Fruit fly (Drosophila melanogaster) whole organism, wandering third instar larva: ENCODE results near the gene CG12301.

Experiments
- CG32264 ChIP-seq: fragments of 200-800 bp; sonication (Bioruptor generic); optimal IDR thresholded peaks from 2 replicates; lab custom pipeline; 2016; ENCODE audit warnings: missing biosample characterization, missing genetic modification characterization
- CrebA ChIP-seq: fragments of 200-800 bp; sonication (Bioruptor generic); optimal IDR thresholded peaks from 2 replicates; lab custom pipeline; 2016; ENCODE audit warnings: missing biosample characterization, mild to moderate bottlenecking, missing genetic modification characterization, borderline replicate concordance
- Dfd ChIP-seq: fragments of >200 bp; optimal IDR thresholded peaks from 2 replicates; lab custom pipeline; 2017; ENCODE audit warnings: missing biosample characterization, missing genetic modification characterization
- Dif ChIP-seq: fragments of 200-275, 200-300 bp; sonication (Bioruptor generic); optimal IDR thresholded peaks from 2 replicates; lab custom pipeline; 2018; ENCODE audit warnings: missing biosample characterization, missing genetic modification characterization; ENCODE audit not compliant: partially characterized antibody
- HLH106 ChIP-seq: fragments of 200-800 bp; optimal IDR thresholded peaks from 3 replicates; lab custom pipeline; 2019; ENCODE audit warnings: missing biosample characterization, mild to moderate bottlenecking, missing genetic modification characterization, moderate library complexity
- Hnf4 ChIP-seq: fragments of 200-800 bp; sonication (Bioruptor generic); optimal IDR thresholded peaks from 2 replicates; lab custom pipeline; 2016; ENCODE audit warnings: missing biosample characterization, mild to moderate bottlenecking, missing genetic modification characterization
- Hr83 ChIP-seq: fragments of 200-300 bp; sonication (Bioruptor generic); optimal IDR thresholded peaks from 2 replicates; lab custom pipeline; 2016; ENCODE audit warnings: missing biosample characterization, mild to moderate bottlenecking, missing genetic modification characterization, moderate library complexity; ENCODE audit not compliant: poor library complexity, severe bottlenecking
- Jra ChIP-seq: sonication (Bioruptor generic); optimal IDR thresholded peaks from 2 replicates; lab custom pipeline; 2016; ENCODE audit warnings: missing biosample characterization, missing genetic modification characterization
- Mio ChIP-seq: sonication (Bioruptor generic); optimal IDR thresholded peaks from 2 replicates; lab custom pipeline; 2016; ENCODE audit warnings: missing biosample characterization, missing genetic modification characterization
- Myc ChIP-seq: fragments of >200 bp; optimal IDR thresholded peaks from 2 replicates; lab custom pipeline; 2017
- N ChIP-seq: fragments of >200 bp; optimal IDR thresholded peaks from 2 replicates; lab custom pipeline; 2018; ENCODE audit warnings: missing biosample characterization, missing external identifiers, missing genetic modification characterization
- OdsH ChIP-seq: fragments of 200-800 bp; sonication (Bioruptor generic); optimal IDR thresholded peaks from 2 replicates; lab custom pipeline; 2016; ENCODE audit warnings: missing biosample characterization, mild to moderate bottlenecking, missing genetic modification characterization
- Rel ChIP-seq, 2 experiments: fragments of 200-800 bp; sonication (Bioruptor generic) in 1 of 2; optimal IDR thresholded peaks; 2 replicates in 1 of 2; 3 replicates in 1 of 2; lab custom pipeline; 2016 to 2019; ENCODE audit warnings: mild to moderate bottlenecking in 2 of 2, missing biosample characterization in 2 of 2, missing genetic modification characterization in 2 of 2, moderate library complexity in 1 of 2
- Sp1 ChIP-seq: fragments of 200-800 bp; sonication (Bioruptor generic); optimal IDR thresholded peaks from 3 replicates; lab custom pipeline; 2019; ENCODE audit warnings: missing biosample characterization, mild to moderate bottlenecking, missing genetic modification characterization, moderate library complexity
- Vsx2 ChIP-seq: fragments of 200-300, 225-300 bp; sonication (Bioruptor generic); optimal IDR thresholded peaks from 2 replicates; lab custom pipeline; 2018; ENCODE audit warnings: missing biosample characterization, missing genetic modification characterization; ENCODE audit not compliant: partially characterized antibody
- br ChIP-seq: fragments of 200-800 bp; sonication (Bioruptor generic); optimal IDR thresholded peaks from 2 replicates; lab custom pipeline; 2016; ENCODE audit warnings: missing biosample characterization, missing genetic modification characterization
- brk ChIP-seq: fragments of 200-800 bp; sonication (Bioruptor generic); optimal IDR thresholded peaks from 2 replicates; lab custom pipeline; 2016; ENCODE audit warnings: missing biosample characterization, mild to moderate bottlenecking, missing genetic modification characterization
- dl ChIP-seq, 2 experiments: fragments of 175-275, 200-275 bp in 1 of 2; fragments of 200-275 bp in 1 of 2; sonication (Bioruptor generic); optimal IDR thresholded peaks; lab custom pipeline; 2018; ENCODE audit warnings: mild to moderate bottlenecking in 2 of 2, missing biosample characterization in 2 of 2, missing genetic modification characterization in 2 of 2, moderate library complexity in 2 of 2; ENCODE audit not compliant: partially characterized antibody in 2 of 2, insufficient read depth in 1 of 2
- dmrt93B ChIP-seq: fragments of 200-800 bp; sonication (Bioruptor generic); optimal IDR thresholded peaks from 2 replicates; lab custom pipeline; 2018; ENCODE audit warnings: missing biosample characterization, mild to moderate bottlenecking, missing genetic modification characterization
- dsf ChIP-seq: sonication (Bioruptor generic); optimal IDR thresholded peaks from 2 replicates; lab custom pipeline; 2016; ENCODE audit warnings: missing biosample characterization, missing genetic modification characterization, borderline replicate concordance
- ey ChIP-seq: fragments of 200-800 bp; sonication (Bioruptor generic); optimal IDR thresholded peaks from 2 replicates; lab custom pipeline; 2016; ENCODE audit warnings: missing biosample characterization, missing genetic modification characterization
- foxo ChIP-seq, 2 experiments: fragments of 200-800 bp; sonication (Bioruptor generic); optimal IDR thresholded peaks; 2 replicates in 1 of 2; 3 replicates in 1 of 2; lab custom pipeline; 2016 to 2017; ENCODE audit warnings: missing biosample characterization in 2 of 2, missing genetic modification characterization in 2 of 2
- fru ChIP-seq: fragments of 200-800 bp; sonication (Bioruptor generic); optimal IDR thresholded peaks from 3 replicates; lab custom pipeline; 2016; ENCODE audit warnings: missing biosample characterization, mild to moderate bottlenecking, missing genetic modification characterization
- h ChIP-seq: fragments of 200-800 bp; sonication (Bioruptor generic); optimal IDR thresholded peaks from 3 replicates; lab custom pipeline; 2016; ENCODE audit warnings: missing biosample characterization, mild to moderate bottlenecking, missing genetic modification characterization
- jim ChIP-seq: fragments of 175-275, 200-325 bp; sonication (Bioruptor generic); optimal IDR thresholded peaks from 2 replicates; lab custom pipeline; 2016; ENCODE audit warnings: missing biosample characterization, mild to moderate bottlenecking, missing genetic modification characterization
- psq ChIP-seq: fragments of 200-800 bp; sonication (Bioruptor generic); optimal IDR thresholded peaks from 3 replicates; lab custom pipeline; 2017; ENCODE audit warnings: missing biosample characterization, mild to moderate bottlenecking, missing genetic modification characterization, moderate library complexity
- rgr ChIP-seq: fragments of 200-800 bp; sonication (Bioruptor generic); optimal IDR thresholded peaks from 3 replicates; lab custom pipeline; 2016; ENCODE audit warnings: missing biosample characterization, mild to moderate bottlenecking, missing genetic modification characterization
- sage ChIP-seq: fragments of 200-800 bp; sonication (Bioruptor generic); optimal IDR thresholded peaks from 2 replicates; lab custom pipeline; 2016; ENCODE audit warnings: missing biosample characterization, mild to moderate bottlenecking, missing genetic modification characterization
- tai ChIP-seq: sonication (Bioruptor generic); optimal IDR thresholded peaks from 2 replicates; lab custom pipeline; 2016; ENCODE audit warnings: missing biosample characterization, missing genetic modification characterization
- woc ChIP-seq: sonication (Bioruptor generic); optimal IDR thresholded peaks from 2 replicates; lab custom pipeline; 2016; ENCODE audit warnings: missing biosample characterization, mild to moderate bottlenecking, missing genetic modification characterization

CG12301 gene

DNA sequence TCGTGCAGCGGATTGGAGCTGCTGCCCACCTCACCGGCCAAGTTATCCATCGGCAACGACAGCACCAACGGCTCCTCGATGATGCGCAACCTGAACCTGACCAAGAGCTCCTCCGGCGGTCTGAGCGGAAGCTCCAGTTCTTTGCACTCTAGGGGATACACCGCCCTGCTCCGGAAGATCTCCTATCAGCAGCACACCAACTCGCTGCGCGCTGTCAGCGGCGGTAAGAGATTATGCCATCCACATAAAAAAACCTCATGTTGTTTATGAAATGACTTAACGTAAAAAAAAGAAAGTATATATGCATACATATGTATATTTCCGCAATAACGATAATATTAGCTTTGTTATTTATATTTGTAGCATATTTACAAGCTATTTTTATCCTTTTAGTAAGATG lies 11.9 kb upstream of the CG12301 start:
- TF ChIP-seq N (GFP tag; lab: Kevin White, UChicago) (no peak), Rel (GFP tag; optimal IDR thresholded peaks at IDR 0.05; lab: Kevin White, UChicago) (no peak), Rel (tag; optimal IDR thresholded peaks at IDR 0.05; lab: Kevin White, UChicago) (peak; percentile 77)

dm6 chr3L:15570571-15570970 lies 10.0 kb upstream of the CG12301 start:
- no peak for TF ChIP-seq Vsx2 (GFP tag; lab: Kevin White, UChicago)
- TF ChIP-seq Hr83 (GFP tag; lab: Kevin White, UChicago): no peak
- TF ChIP-seq jim (GFP tag; lab: Kevin White, UChicago): no peak
- TF ChIP-seq foxo (GFP tag; optimal IDR thresholded peaks at IDR 0.05; lab: Kevin White, UChicago): no peak
- TF ChIP-seq Dfd (GFP tag; lab: Kevin White, UChicago): no peak
- no peak for TF ChIP-seq br (GFP tag; lab: Kevin White, UChicago)
- TF ChIP-seq woc (GFP tag; lab: Kevin White, UChicago): no peak
- TF ChIP-seq Jra: no peak
- no peak for TF ChIP-seq Dif (GFP tag; lab: Kevin White, UChicago)
- TF ChIP-seq ey (GFP tag; lab: Kevin White, UChicago): no peak

dm6 chr3L:15576357-15576756 lies 4.2 kb upstream of the CG12301 start, which contains the start of gene Ufsp2:
Ufsp2 (plus strand) TSS chr3L:15576570.
- TF ChIP-seq Myc (lab: Kevin White, UChicago) (no peak), dsf (GFP tag; lab: Kevin White, UChicago) (no peak), HLH106 (no peak), tai (GFP tag; lab: Kevin White, UChicago) (no peak), rgr (GFP tag; lab: Kevin White, UChicago) (no peak), dl (GFP tag; optimal IDR thresholded peaks at IDR 0.05; lab: Kevin White, UChicago; ENCODE audit: insufficient read depth in 1 of 2, partially characterized antibody in 2 of 2) (no peak), h (GFP tag; lab: Kevin White, UChicago) (no peak), fru (no peak), CrebA (GFP tag; lab: Kevin White, UChicago) (no peak), Hr83 (GFP tag; lab: Kevin White, UChicago) (no peak), Hnf4 (GFP tag; lab: Kevin White, UChicago) (no peak), Mio (GFP tag; lab: Kevin White, UChicago) (no peak), psq (GFP tag; lab: Kevin White, UChicago) (no peak), Rel (GFP tag; optimal IDR thresholded peaks at IDR 0.05; lab: Kevin White, UChicago) (no peak), Rel (tag; optimal IDR thresholded peaks at IDR 0.05; lab: Kevin White, UChicago) (no peak), foxo (GFP tag; optimal IDR thresholded peaks at IDR 0.05; lab: Kevin White, UChicago) (no peak), N (GFP tag; lab: Kevin White, UChicago) (no peak), OdsH (GFP tag; lab: Kevin White, UChicago) (no peak), sage (GFP tag; lab: Kevin White, UChicago) (no peak), brk (GFP tag; lab: Kevin White, UChicago) (no peak)

DNA sequence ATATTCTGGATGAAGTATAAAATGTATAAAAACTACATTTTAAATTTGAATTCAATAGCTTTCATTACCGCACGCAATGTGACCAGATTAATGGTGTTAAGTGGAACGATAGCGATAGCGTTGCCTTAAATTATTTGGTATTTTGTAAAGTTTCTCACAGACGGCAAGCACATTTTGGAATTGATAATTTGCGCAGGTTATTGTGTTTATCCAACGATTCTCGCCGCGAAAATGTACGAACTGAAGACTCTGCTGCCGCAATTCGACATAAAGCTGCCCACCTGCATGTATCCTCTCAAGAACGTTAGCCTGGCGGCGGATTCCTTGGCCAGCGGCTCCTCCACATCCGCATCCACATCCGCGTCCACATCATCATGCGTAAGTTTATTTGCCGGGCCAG lies 2.9 kb downstream of the CG12301 start, which contains the start of gene AIMP2:
TSS of gene AIMP2 (plus strand) at position 135 of the 400 bp plus-strand sequence.
- TF ChIP-seq CG32264 (GFP tag; lab: Kevin White, UChicago) (no peak), Sp1 (GFP tag; lab: Kevin White, UChicago) (no peak), dsf (GFP tag; lab: Kevin White, UChicago) (no peak), dmrt93B (GFP tag; lab: Kevin White, UChicago) (no peak), rgr (GFP tag; lab: Kevin White, UChicago) (peak; percentile 44), woc (GFP tag; lab: Kevin White, UChicago) (no peak)
